Worm (Caenorhabditis elegans) whole organism, L3 larva: ENCODE data around the gene W08F4.12.

ENCODE experiments used
- ZK546.5 ChIP-seq: sonication (generic microtip); optimal IDR thresholded peaks from 2 replicates; lab custom pipeline; 2017; ENCODE audit warnings: missing biosample characterization, missing genetic modification characterization
- aly-2 ChIP-seq: fragments of 150-350 bp; optimal IDR thresholded peaks from 2 replicates; lab custom pipeline; 2014; ENCODE audit warnings: missing biosample characterization, missing genetic modification characterization
- ama-1 ChIP-seq: fragments of 150-350 bp; optimal IDR thresholded peaks from 2 replicates; lab custom pipeline; 2018
- ceh-16 ChIP-seq: sonication (generic microtip); optimal IDR thresholded peaks from 2 replicates; lab custom pipeline; 2017; ENCODE audit warnings: missing biosample characterization, missing genetic modification characterization
- ceh-28 ChIP-seq: fragments of 150-350 bp; optimal IDR thresholded peaks from 2 replicates; lab custom pipeline; 2014; ENCODE audit warnings: missing biosample characterization, missing genetic modification reagents, missing genetic modification characterization
- ceh-82 ChIP-seq: fragments of 150-350 bp; optimal IDR thresholded peaks from 2 replicates; lab custom pipeline; 2014; ENCODE audit warnings: missing biosample characterization, missing genetic modification characterization
- ceh-9 ChIP-seq: sonication (generic microtip); optimal IDR thresholded peaks from 2 replicates; lab custom pipeline; 2018; ENCODE audit warnings: missing biosample characterization, missing genetic modification characterization
- daf-12 ChIP-seq: fragments of 150-350 bp; optimal IDR thresholded peaks from 2 replicates; lab custom pipeline; 2014; ENCODE audit warnings: missing biosample characterization, missing genetic modification reagents, missing genetic modification characterization
- egl-27 ChIP-seq: sonication (generic microtip); optimal IDR thresholded peaks from 4 replicates; lab custom pipeline; 2017; ENCODE audit warnings: missing biosample characterization, missing genetic modification reagents, missing genetic modification characterization
- egl-5 ChIP-seq: fragments of 150-350 bp; optimal IDR thresholded peaks from 2 replicates; lab custom pipeline; 2017; ENCODE audit warnings: missing biosample characterization, missing genetic modification reagents, missing genetic modification characterization, inconsistent platforms
- elt-1 ChIP-seq: fragments of 150-350 bp; optimal IDR thresholded peaks from 2 replicates; lab custom pipeline; 2014; ENCODE audit warnings: missing biosample characterization, missing genetic modification characterization
- elt-2 ChIP-seq: sonication (generic microtip); optimal IDR thresholded peaks from 2 replicates; lab custom pipeline; 2016; ENCODE audit warnings: missing genetic modification reagents, mild to moderate bottlenecking, missing genetic modification characterization, missing compliant biosample characterization
- elt-3 ChIP-seq, 3 experiments: fragments of 150-350 bp in 1 of 3; sonication (generic microtip) in 2 of 3; optimal IDR thresholded peaks; 2 replicates in 2 of 3; 4 replicates in 1 of 3; lab custom pipeline; 2014 to 2017; ENCODE audit warnings: missing biosample characterization in 3 of 3, missing genetic modification characterization in 3 of 3
- eor-1 ChIP-seq, 2 experiments: fragments of 150-350 bp; optimal IDR thresholded peaks; 2 replicates each; lab custom pipeline; 2014 to 2018; ENCODE audit warnings: missing biosample characterization in 2 of 2, missing genetic modification characterization in 2 of 2
- fkh-2 ChIP-seq: fragments of 150-350 bp; optimal IDR thresholded peaks from 2 replicates; lab custom pipeline; 2014; ENCODE audit warnings: missing biosample characterization, missing genetic modification reagents, missing genetic modification characterization
- hmg-11 ChIP-seq: sonication (generic microtip); optimal IDR thresholded peaks from 2 replicates; lab custom pipeline; 2016; ENCODE audit warnings: missing genetic modification characterization, missing compliant biosample characterization
- jun-1 ChIP-seq: fragments of 150-350 bp; optimal IDR thresholded peaks from 2 replicates; lab custom pipeline; 2014; ENCODE audit warnings: missing biosample characterization, missing genetic modification reagents, missing genetic modification characterization
- lin-15B ChIP-seq: fragments of 150-350 bp; optimal IDR thresholded peaks from 2 replicates; lab custom pipeline; 2014; ENCODE audit warnings: missing biosample characterization, missing genetic modification characterization
- lin-39 ChIP-seq: fragments of 150-350 bp; optimal IDR thresholded peaks from 2 replicates; lab custom pipeline; 2018; ENCODE audit warnings: missing biosample characterization, missing genetic modification reagents, missing genetic modification characterization
- lsy-12 ChIP-seq: sonication (generic microtip); optimal IDR thresholded peaks from 2 replicates; lab custom pipeline; 2016; ENCODE audit warnings: mild to moderate bottlenecking, missing genetic modification characterization, missing compliant biosample characterization
- mdl-1 ChIP-seq: fragments of 150-350 bp; optimal IDR thresholded peaks from 2 replicates; lab custom pipeline; 2014; ENCODE audit warnings: missing biosample characterization, missing genetic modification characterization
- mml-1 ChIP-seq: fragments of 150-350 bp; sonication (generic microtip); optimal IDR thresholded peaks from 3 replicates; lab custom pipeline; 2014; ENCODE audit warnings: missing biosample characterization, missing genetic modification characterization
- nfya-1 ChIP-seq: sonication (generic microtip); optimal IDR thresholded peaks from 2 replicates; lab custom pipeline; 2017; ENCODE audit warnings: missing genetic modification characterization, mild to moderate bottlenecking, missing compliant biosample characterization, antibody characterized with exemption, moderate library complexity; ENCODE audit not compliant: insufficient read depth
- nhr-11 ChIP-seq: fragments of 150-350 bp; optimal IDR thresholded peaks from 2 replicates; lab custom pipeline; 2014; ENCODE audit warnings: missing biosample characterization, missing genetic modification characterization
- nhr-12 ChIP-seq: fragments of 150-350 bp; optimal IDR thresholded peaks from 2 replicates; lab custom pipeline; 2014; ENCODE audit warnings: missing biosample characterization, missing genetic modification characterization
- nhr-23 ChIP-seq: fragments of 150-350 bp; optimal IDR thresholded peaks from 2 replicates; lab custom pipeline; 2014; ENCODE audit warnings: missing biosample characterization, missing genetic modification reagents, missing genetic modification characterization
- nhr-237 ChIP-seq: fragments of 150-350 bp; optimal IDR thresholded peaks from 2 replicates; lab custom pipeline; 2014; ENCODE audit warnings: missing biosample characterization, missing genetic modification characterization
- nhr-25 ChIP-seq: sonication (generic microtip); optimal IDR thresholded peaks from 2 replicates; lab custom pipeline; 2017; ENCODE audit warnings: missing biosample characterization, missing genetic modification characterization
- nhr-43 ChIP-seq: sonication (generic microtip); optimal IDR thresholded peaks from 2 replicates; lab custom pipeline; 2016; ENCODE audit warnings: mild to moderate bottlenecking, missing genetic modification characterization, missing compliant biosample characterization; ENCODE audit not compliant: poor library complexity, severe bottlenecking
- nhr-67 ChIP-seq: fragments of 150-350 bp; optimal IDR thresholded peaks from 2 replicates; lab custom pipeline; 2014; ENCODE audit warnings: missing biosample characterization, missing genetic modification characterization
- nhr-76 ChIP-seq: fragments of 150-350 bp; sonication (generic microtip); optimal IDR thresholded peaks from 5 replicates; lab custom pipeline; 2014; ENCODE audit warnings: missing biosample characterization, missing genetic modification characterization
- pha-4 ChIP-seq: fragments of 150-350 bp; optimal IDR thresholded peaks from 2 replicates; lab custom pipeline; 2014; ENCODE audit warnings: missing biosample characterization, missing genetic modification reagents, missing genetic modification characterization
- pqm-1 ChIP-seq: fragments of 150-350 bp; optimal IDR thresholded peaks from 2 replicates; lab custom pipeline; 2017; ENCODE audit warnings: missing biosample characterization, missing genetic modification characterization, inconsistent platforms
- skn-1 ChIP-seq: fragments of 150-350 bp; optimal IDR thresholded peaks from 2 replicates; lab custom pipeline; 2014; ENCODE audit warnings: missing biosample characterization, missing genetic modification characterization
- snpc-4 ChIP-seq: fragments of 150-350 bp; optimal IDR thresholded peaks from 2 replicates; lab custom pipeline; 2014; ENCODE audit warnings: missing biosample characterization, missing genetic modification characterization
- tbx-2 ChIP-seq: sonication (generic microtip); optimal IDR thresholded peaks from 2 replicates; lab custom pipeline; 2016; ENCODE audit warnings: mild to moderate bottlenecking, missing genetic modification characterization, missing compliant biosample characterization
- unc-39 ChIP-seq: sonication (generic microtip); optimal IDR thresholded peaks from 4 replicates; lab custom pipeline; 2017; ENCODE audit warnings: missing biosample characterization, missing genetic modification characterization
- unc-62 ChIP-seq: fragments of 150-350 bp; sonication (generic microtip); optimal IDR thresholded peaks from 4 replicates; lab custom pipeline; 2014; ENCODE audit warnings: missing biosample characterization, missing genetic modification reagents, missing genetic modification characterization
- zag-1 ChIP-seq: fragments of 150-350 bp; optimal IDR thresholded peaks from 2 replicates; lab custom pipeline; 2014; ENCODE audit warnings: missing biosample characterization, missing genetic modification characterization
- ztf-11 ChIP-seq: fragments of 150-350 bp; optimal IDR thresholded peaks from 2 replicates; lab custom pipeline; 2014; ENCODE audit warnings: missing biosample characterization, missing genetic modification characterization

W08F4.12 gene

DNA sequence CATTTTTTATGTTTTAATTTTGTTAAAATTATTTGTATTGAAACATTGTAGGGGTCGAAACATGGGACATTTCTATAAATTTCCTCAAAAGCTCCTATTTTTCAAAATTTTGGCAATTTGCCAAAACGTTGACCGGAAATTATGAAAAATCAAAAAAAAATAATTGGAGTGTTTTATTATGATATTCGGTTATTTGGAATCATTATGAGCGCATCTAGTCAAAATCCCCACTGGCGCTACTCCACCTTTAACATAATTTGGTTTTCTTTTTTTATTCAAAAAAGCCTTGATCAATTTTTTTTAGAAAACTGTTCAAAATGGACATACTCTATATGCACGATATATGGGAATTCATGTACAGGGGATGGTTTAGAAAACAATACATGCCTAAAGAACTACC lies 21.0 kb upstream of the W08F4.12 start, which contains the start of gene W04H10.2:
Gene W04H10.2, plus strand, starts transcription at position 301 of the 400 bp plus-strand sequence.
- TF ChIP-seq eor-1 (tag; optimal IDR thresholded peaks at IDR 0.05; lab: Kevin White, UChicago) = no peak
- no peak for TF ChIP-seq lsy-12 (tag; lab: Kevin White, UChicago)
- no peak for TF ChIP-seq nhr-11 (tag; lab: Kevin White, UChicago)
- TF ChIP-seq nhr-43 (tag; lab: Kevin White, UChicago) = no peak

DNA sequence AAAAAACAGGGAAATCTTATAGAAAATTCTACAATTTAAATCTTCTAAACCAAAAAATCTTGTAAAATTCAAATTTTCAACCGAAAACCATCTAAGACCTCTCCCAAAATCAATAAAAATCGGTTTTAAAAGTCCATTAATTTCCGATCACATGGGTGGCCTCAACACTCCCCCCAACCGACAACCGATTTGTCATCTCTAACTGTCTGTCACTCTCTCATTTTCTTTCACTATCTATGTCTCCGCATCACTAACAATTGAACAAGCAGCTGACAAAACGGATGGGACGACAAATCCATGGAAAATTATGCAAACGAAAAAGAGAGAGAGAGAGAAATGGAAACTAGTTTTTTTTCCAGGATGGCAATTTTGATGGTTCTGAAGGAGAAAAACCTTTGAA lies 18.7 kb upstream of the W08F4.12 start:
- no peak for TF ChIP-seq daf-12
- TF ChIP-seq elt-2 (tag; lab: Kevin White, UChicago) = no peak
- TF ChIP-seq nhr-11 (tag; lab: Kevin White, UChicago) = no peak
- no peak for TF ChIP-seq eor-1 (tag; optimal IDR thresholded peaks at IDR 0.05; lab: Kevin White, UChicago)
- peak; percentile 20 for TF ChIP-seq egl-5 (tag; lab: Kevin White, UChicago)
- TF ChIP-seq snpc-4 (tag; lab: Kevin White, UChicago) = peak; percentile 92
- TF ChIP-seq aly-2 (tag; lab: Kevin White, UChicago) = no peak
- no peak for TF ChIP-seq egl-27
- peak; percentile 8 for TF ChIP-seq pqm-1
- no peak for TF ChIP-seq ztf-11 (tag; lab: Kevin White, UChicago)
- TF ChIP-seq nhr-12 = no peak
- TF ChIP-seq ceh-28 = peak; percentile 19
- no peak for TF ChIP-seq nhr-43 (tag; lab: Kevin White, UChicago)
- TF ChIP-seq mml-1 (tag; lab: Kevin White, UChicago) = no peak
- no peak for TF ChIP-seq fkh-2 (tag; lab: Kevin White, UChicago)
- peak; percentile 65 for TF ChIP-seq nfya-1 (tag; lab: Kevin White, UChicago)
- no peak for TF ChIP-seq elt-1 (tag; lab: Kevin White, UChicago)
- peak; percentile 65 for TF ChIP-seq nhr-23 (tag; lab: Kevin White, UChicago)
- TF ChIP-seq mdl-1 (tag; lab: Kevin White, UChicago) = no peak
- no peak for TF ChIP-seq lsy-12 (tag; lab: Kevin White, UChicago)
- TF ChIP-seq ama-1 (lab: Kevin White, UChicago) = no peak
- TF ChIP-seq nhr-67 (tag; lab: Kevin White, UChicago) = no peak
- no peak for TF ChIP-seq ceh-16
- peak; percentile 94 for TF ChIP-seq lin-39
- TF ChIP-seq ceh-82 = no peak
- no peak for TF ChIP-seq elt-3 (tag; optimal IDR thresholded peaks at IDR 0.05; lab: Kevin White, UChicago)
- TF ChIP-seq pha-4 (tag; lab: Kevin White, UChicago) = peak; percentile 34
- peak; percentile 17 for TF ChIP-seq lin-15B (tag; lab: Kevin White, UChicago)
- TF ChIP-seq nhr-76 (tag; lab: Kevin White, UChicago) = no peak
- no peak for TF ChIP-seq unc-39 (tag; lab: Kevin White, UChicago)
- TF ChIP-seq nhr-25 (tag; lab: Kevin White, UChicago) = peak; percentile 23
- no peak for TF ChIP-seq ceh-9
- TF ChIP-seq nhr-237 (tag; lab: Kevin White, UChicago) = no peak
- TF ChIP-seq zag-1 (tag; lab: Kevin White, UChicago) = no peak
- TF ChIP-seq jun-1 (tag; lab: Kevin White, UChicago) = no peak
- TF ChIP-seq skn-1 (tag; lab: Kevin White, UChicago) = peak; percentile 28
- peak; percentile 74 for TF ChIP-seq hmg-11 (tag; lab: Kevin White, UChicago)
- TF ChIP-seq ZK546.5 (tag; lab: Kevin White, UChicago) = no peak
- peak; percentile 14 for TF ChIP-seq unc-62 (GFP tag; lab: Kevin White, UChicago)
- no peak for TF ChIP-seq tbx-2
- TF ChIP-seq, all 47 proteins: peak for 13

DNA sequence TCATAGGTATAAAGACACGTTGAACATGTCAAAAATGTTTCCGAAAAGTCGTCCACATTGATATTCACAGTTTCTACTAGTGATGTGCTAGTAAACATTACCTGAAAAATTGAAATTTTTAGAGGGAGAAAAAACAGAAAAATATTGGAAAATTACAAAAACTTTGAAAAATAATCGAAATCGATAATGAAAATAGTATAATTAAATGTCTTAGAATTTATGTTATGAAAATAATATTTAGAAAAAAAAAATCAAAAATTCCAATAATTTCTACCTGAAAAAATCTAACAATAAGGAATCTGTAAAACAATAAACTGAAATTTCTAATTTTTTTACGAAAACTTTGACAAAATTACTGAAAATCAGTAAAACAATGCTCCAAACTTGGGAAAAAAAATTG lies 17.8 kb upstream of the W08F4.12 start, which contains the start of gene nhl-3:
Gene nhl-3, minus strand, starts transcription at position 101 of the 400 bp plus-strand sequence.
- TF ChIP-seq mml-1 (tag; lab: Kevin White, UChicago) (no peak), egl-5 (tag; lab: Kevin White, UChicago) (no peak), snpc-4 (tag; lab: Kevin White, UChicago) (no peak)
- TF ChIP-seq, all 47 proteins: peak for 0
